Fruit fly (Drosophila melanogaster): ENCODE measurements around the gene CG9399.

CG9399 gene

dm6 chr3R:9559413-9560014 is 14.5 kb downstream of the CG9399 start, which contains the start of the genes AP-1mu and MBD-like:
TSS of gene AP-1mu (minus strand) at chr3R:9559525.
TSS of gene MBD-like (plus strand) at chr3R:9559760.
- TF ChIP-seq Abd-B (GFP tag; optimal IDR thresholded peaks at IDR 0.05) (no peak), woc (GFP tag; optimal IDR thresholded peaks at IDR 0.05) (peak; percentile 67), psq (GFP tag; optimal IDR thresholded peaks at IDR 0.05) (peak; percentile 66), Jra (GFP tag; optimal IDR thresholded peaks at IDR 0.05) (peak; percentile 73), HLH106 (tag; optimal IDR thresholded peaks at IDR 0.05) (peak; percentile 73), sv (GFP tag; optimal IDR thresholded peaks at IDR 0.05) (peak; percentile 40), tai (GFP tag; optimal IDR thresholded peaks at IDR 0.05) (no peak), h (GFP tag; optimal IDR thresholded peaks at IDR 0.05) (peak; percentile 81), CG9705 (GFP tag; optimal IDR thresholded peaks at IDR 0.05) (peak; percentile 61), fru (GFP tag; optimal IDR thresholded peaks at IDR 0.05) (peak; percentile 75), ey (GFP tag; optimal IDR thresholded peaks at IDR 0.05) (peak; percentile 73), GATAd (GFP tag; optimal IDR thresholded peaks at IDR 0.05) (no peak), dmrt93B (GFP tag; optimal IDR thresholded peaks at IDR 0.05) (no peak), Rel (GFP tag; optimal IDR thresholded peaks at IDR 0.05) (no peak), Rel (tag; optimal IDR thresholded peaks at IDR 0.05) (peak; percentile 50), Dfd (GFP tag; optimal IDR thresholded peaks at IDR 0.05) (no peak), Mio (GFP tag; optimal IDR thresholded peaks at IDR 0.05) (no peak), N (GFP tag; optimal IDR thresholded peaks at IDR 0.05) (no peak), usp (GFP tag; optimal IDR thresholded peaks at IDR 0.05) (no peak), Hnf4 (GFP tag; optimal IDR thresholded peaks at IDR 0.05) (no peak), foxo (GFP tag; optimal IDR thresholded peaks at IDR 0.05) (peak in 1 of 2 experiments; percentile 78), brk (GFP tag; optimal IDR thresholded peaks at IDR 0.05) (no peak), br (GFP tag; optimal IDR thresholded peaks at IDR 0.05) (no peak), pan (optimal IDR thresholded peaks at IDR 0.05) (no peak), OdsH (GFP tag; optimal IDR thresholded peaks at IDR 0.05) (peak; percentile 57), Hr83 (GFP tag; optimal IDR thresholded peaks at IDR 0.05; ENCODE audit: poor library complexity, severe bottlenecking) (no peak), Hr78 (GFP tag; optimal IDR thresholded peaks at IDR 0.05) (no peak), dsf (GFP tag; optimal IDR thresholded peaks at IDR 0.05; ENCODE audit: borderline replicate concordance) (no peak), dl (GFP tag; optimal IDR thresholded peaks at IDR 0.05; ENCODE audit: insufficient read depth in 1 of 2, partially characterized antibody in 2 of 2) (no peak), rgr (GFP tag; optimal IDR thresholded peaks at IDR 0.05) (peak; percentile 71), Myc (optimal IDR thresholded peaks at IDR 0.05) (peak; percentile 67), CG32264 (GFP tag; optimal IDR thresholded peaks at IDR 0.05) (no peak), Sp1 (GFP tag; optimal IDR thresholded peaks at IDR 0.05) (peak; percentile 67), jim (GFP tag; optimal IDR thresholded peaks at IDR 0.05) (no peak), Vsx2 (GFP tag; optimal IDR thresholded peaks at IDR 0.05; ENCODE audit: partially characterized antibody) (no peak), Dif (GFP tag; optimal IDR thresholded peaks at IDR 0.05; ENCODE audit: partially characterized antibody) (no peak), lola (GFP tag; optimal IDR thresholded peaks at IDR 0.05) (no peak), sage (GFP tag; optimal IDR thresholded peaks at IDR 0.05) (no peak), CrebA (GFP tag; optimal IDR thresholded peaks at IDR 0.05; ENCODE audit: borderline replicate concordance) (no peak)

- no peak for TF ChIP-seq Rel (GFP tag; optimal IDR thresholded peaks at IDR 0.05)
- peak; percentile 82 for TF ChIP-seq Rel (tag; optimal IDR thresholded peaks at IDR 0.05)
- TF ChIP-seq fru (GFP tag; optimal IDR thresholded peaks at IDR 0.05) = peak; percentile 41
- peak; percentile 40 for TF ChIP-seq psq (GFP tag; optimal IDR thresholded peaks at IDR 0.05)
- peak; percentile 48 for TF ChIP-seq Sp1 (GFP tag; optimal IDR thresholded peaks at IDR 0.05)
- TF ChIP-seq ey (GFP tag; optimal IDR thresholded peaks at IDR 0.05) = peak; percentile 13
- peak; percentile 57 for TF ChIP-seq h (GFP tag; optimal IDR thresholded peaks at IDR 0.05)
- TF ChIP-seq foxo (GFP tag; optimal IDR thresholded peaks at IDR 0.05) = peak in 1 of 2 experiments; percentile 62
- TF ChIP-seq OdsH (GFP tag; optimal IDR thresholded peaks at IDR 0.05) = peak; percentile 21
- no peak for TF ChIP-seq sv (GFP tag; optimal IDR thresholded peaks at IDR 0.05)
- TF ChIP-seq Jra (GFP tag; optimal IDR thresholded peaks at IDR 0.05) = peak; percentile 18
- TF ChIP-seq HLH106 (tag; optimal IDR thresholded peaks at IDR 0.05) = peak; percentile 31
- TF ChIP-seq rgr (GFP tag; optimal IDR thresholded peaks at IDR 0.05) = peak; percentile 54
- no peak for TF ChIP-seq dl (GFP tag; optimal IDR thresholded peaks at IDR 0.05; ENCODE audit: insufficient read depth in 1 of 2, partially characterized antibody in 2 of 2)
- no peak for TF ChIP-seq CG32264 (GFP tag; optimal IDR thresholded peaks at IDR 0.05)
- peak; percentile 48 for TF ChIP-seq woc (GFP tag; optimal IDR thresholded peaks at IDR 0.05)
- TF ChIP-seq Hr83 (GFP tag; optimal IDR thresholded peaks at IDR 0.05; ENCODE audit: poor library complexity, severe bottlenecking) = peak; percentile 48
Measured at dm6 chr3R:9555334-9555974, 18.6 kb downstream of the CG9399 start, which contains the start of the genes CG9386 and BckdhA. TSS of gene CG9386 (minus strand) at chr3R:9555408. TSS of gene BckdhA (plus strand) at chr3R:9555785.

Measured in whole organism, wandering third instar larva.